Worm (Caenorhabditis elegans): Measurements from ENCODE around the gene F49E12.7.
A peak's percentile ranks its signal among the peaks of the same experiment; 100 is the strongest.

F49E12.7 gene

ce11 chrII:8396041-8396440 is at the start of gene F49E12.7:
TSS of gene F49E12.7 (minus strand) at chrII:8396141.
- TF ChIP-seq hnd-1 (tag; optimal IDR thresholded peaks at IDR 0.05) = no peak
- TF ChIP-seq B0310.2 (tag; optimal IDR thresholded peaks at IDR 0.05) = no peak
- no peak for TF ChIP-seq F13C5.2 (tag; optimal IDR thresholded peaks at IDR 0.05)
- no peak for TF ChIP-seq ceh-36 (tag; optimal IDR thresholded peaks at IDR 0.05)
- TF ChIP-seq tra-4 (tag; optimal IDR thresholded peaks at IDR 0.05) = no peak
- no peak for TF ChIP-seq scrt-1 (GFP tag; IDR thresholded peaks at IDR 0.05)
- TF ChIP-seq pes-1 (GFP tag; IDR thresholded peaks at IDR 0.05) = no peak
- no peak for TF ChIP-seq hmbx-1 (tag; optimal IDR thresholded peaks at IDR 0.05)
- TF ChIP-seq ceh-13 (GFP tag; optimal IDR thresholded peaks at IDR 0.05) = no peak
- no peak for TF ChIP-seq aly-1 (tag; optimal IDR thresholded peaks at IDR 0.05)
- TF ChIP-seq tbx-11 (GFP tag; IDR thresholded peaks at IDR 0.05) = no peak
- no peak for TF ChIP-seq flt-1 (GFP tag; IDR thresholded peaks at IDR 0.05)
- TF ChIP-seq hmg-4 (GFP tag; optimal IDR thresholded peaks at IDR 0.05) = no peak
- no peak for TF ChIP-seq tbx-37 (GFP tag; conservative IDR thresholded peaks at IDR 0.05)
- TF ChIP-seq ama-1 (optimal IDR thresholded peaks at IDR 0.05) = no peak
- no peak for TF ChIP-seq ets-7 (tag; optimal IDR thresholded peaks at IDR 0.05)
- no peak for TF ChIP-seq sea-1 (GFP tag; conservative IDR thresholded peaks at IDR 0.05)

- no peak for TF ChIP-seq F13C5.2 (tag; optimal IDR thresholded peaks at IDR 0.05)
- no peak for TF ChIP-seq tra-4 (tag; optimal IDR thresholded peaks at IDR 0.05)
- TF ChIP-seq ceh-36 (tag; optimal IDR thresholded peaks at IDR 0.05) = no peak
- TF ChIP-seq B0310.2 (tag; optimal IDR thresholded peaks at IDR 0.05) = no peak
- no peak for TF ChIP-seq hnd-1 (tag; optimal IDR thresholded peaks at IDR 0.05)
- TF ChIP-seq aly-1 (tag; optimal IDR thresholded peaks at IDR 0.05) = no peak
- TF ChIP-seq ets-7 (tag; optimal IDR thresholded peaks at IDR 0.05) = no peak
- no peak for TF ChIP-seq tbx-11 (GFP tag; IDR thresholded peaks at IDR 0.05)
- no peak for TF ChIP-seq hmbx-1 (tag; optimal IDR thresholded peaks at IDR 0.05)
- TF ChIP-seq tbx-37 (GFP tag; conservative IDR thresholded peaks at IDR 0.05) = no peak
- TF ChIP-seq hmg-4 (GFP tag; optimal IDR thresholded peaks at IDR 0.05) = no peak
- TF ChIP-seq ama-1 (optimal IDR thresholded peaks at IDR 0.05) = no peak
- TF ChIP-seq flt-1 (GFP tag; IDR thresholded peaks at IDR 0.05) = no peak
- no peak for TF ChIP-seq scrt-1 (GFP tag; IDR thresholded peaks at IDR 0.05)
- TF ChIP-seq ceh-13 (GFP tag; optimal IDR thresholded peaks at IDR 0.05) = no peak
- no peak for TF ChIP-seq pes-1 (GFP tag; IDR thresholded peaks at IDR 0.05)
- no peak for TF ChIP-seq sea-1 (GFP tag; conservative IDR thresholded peaks at IDR 0.05)
Observed at ce11 chrII:8444007-8444406, 48.1 kb upstream of the F49E12.7 start, which contains the start of gene evl-20. TSS of gene evl-20 (plus strand) at chrII:8444307.

ce11 chrII:8442717-8443223 is 46.8 kb upstream of the F49E12.7 start, which contains the start of gene eif-3.G:
TSS of gene eif-3.G (plus strand) at chrII:8442767.
- TF ChIP-seq hnd-1 (tag; optimal IDR thresholded peaks at IDR 0.05) (no peak), ceh-36 (tag; optimal IDR thresholded peaks at IDR 0.05) (no peak), F13C5.2 (tag; optimal IDR thresholded peaks at IDR 0.05) (no peak), B0310.2 (tag; optimal IDR thresholded peaks at IDR 0.05) (no peak), ets-7 (tag; optimal IDR thresholded peaks at IDR 0.05) (no peak), hmg-4 (GFP tag; optimal IDR thresholded peaks at IDR 0.05) (no peak), tra-4 (tag; optimal IDR thresholded peaks at IDR 0.05) (no peak), flt-1 (GFP tag; IDR thresholded peaks at IDR 0.05) (no peak), ama-1 (optimal IDR thresholded peaks at IDR 0.05) (no peak), tbx-11 (GFP tag; IDR thresholded peaks at IDR 0.05) (no peak)

- TF ChIP-seq B0310.2 (tag; optimal IDR thresholded peaks at IDR 0.05) (no peak), tbx-11 (GFP tag; IDR thresholded peaks at IDR 0.05) (peak; percentile 19; the same call in 1 of the 2 replicates), ceh-13 (GFP tag; optimal IDR thresholded peaks at IDR 0.05) (no peak), F13C5.2 (tag; optimal IDR thresholded peaks at IDR 0.05) (peak; percentile 59), hmg-4 (GFP tag; optimal IDR thresholded peaks at IDR 0.05) (peak; percentile 39), ama-1 (optimal IDR thresholded peaks at IDR 0.05) (no peak)
Observed at ce11 chrII:8442176-8442575, 46.2 kb upstream of the F49E12.7 start.

- TF ChIP-seq tbx-37 (GFP tag; conservative IDR thresholded peaks at IDR 0.05) (no peak), pes-1 (GFP tag; IDR thresholded peaks at IDR 0.05) (no peak), ceh-13 (GFP tag; optimal IDR thresholded peaks at IDR 0.05) (no peak), ama-1 (optimal IDR thresholded peaks at IDR 0.05) (no peak), hnd-1 (tag; optimal IDR thresholded peaks at IDR 0.05) (no peak), scrt-1 (GFP tag; IDR thresholded peaks at IDR 0.05) (no peak), tra-4 (tag; optimal IDR thresholded peaks at IDR 0.05) (no peak)
Observed at ce11 chrII:8441519-8441918, 45.6 kb upstream of the F49E12.7 start.

- TF ChIP-seq hmg-4 (GFP tag; optimal IDR thresholded peaks at IDR 0.05) (no peak), ets-7 (tag; optimal IDR thresholded peaks at IDR 0.05) (no peak)
Observed at ce11 chrII:8440792-8441191, 44.9 kb upstream of the F49E12.7 start.

- TF ChIP-seq ets-7 (tag; optimal IDR thresholded peaks at IDR 0.05) (no peak), tbx-37 (GFP tag; conservative IDR thresholded peaks at IDR 0.05) (no peak), B0310.2 (tag; optimal IDR thresholded peaks at IDR 0.05) (no peak), flt-1 (GFP tag; IDR thresholded peaks at IDR 0.05) (no peak)
Observed at ce11 chrII:8440097-8440496, 44.2 kb upstream of the F49E12.7 start.

ce11 chrII:8438791-8439287 is 42.9 kb upstream of the F49E12.7 start, which contains the start of gene lips-10:
TSS of gene lips-10 (plus strand) at chrII:8439168.
- TF ChIP-seq ama-1 (optimal IDR thresholded peaks at IDR 0.05) = no peak
- TF ChIP-seq scrt-1 (GFP tag; IDR thresholded peaks at IDR 0.05) = no peak
- no peak for TF ChIP-seq sea-1 (GFP tag; conservative IDR thresholded peaks at IDR 0.05)

Data from whole organism, early embryonic.